Fruit fly (Drosophila melanogaster) whole organism, prepupa: Measurements from ENCODE around the gene et.

ENCODE experiments used
- Blimp-1 ChIP-seq: fragments of 200-800 bp; sonication (Bioruptor generic); optimal IDR thresholded peaks from 3 replicates; lab custom pipeline; 2017; ENCODE audit warnings: missing biosample characterization, missing genetic modification characterization, mild to moderate bottlenecking, moderate library complexity, missing genetic modification reagents
- CG10631 ChIP-seq: fragments of 200-800 bp; sonication (Bioruptor generic); optimal IDR thresholded peaks from 2 replicates; lab custom pipeline; 2016; ENCODE audit warnings: missing biosample characterization, missing genetic modification characterization
- CG10669 ChIP-seq: fragments of 200-800 bp; sonication (Bioruptor generic); optimal IDR thresholded peaks from 3 replicates; lab custom pipeline; 2018; ENCODE audit warnings: missing biosample characterization, mild to moderate bottlenecking, missing genetic modification characterization, moderate library complexity
- CG11294 ChIP-seq: fragments of 200-800 bp; sonication (Bioruptor generic); IDR thresholded peaks from 2 replicates; pipeline ENCODE4 v1.3.6; 2022; ENCODE audit warnings: missing biosample characterization, missing genetic modification characterization
- CG11762 ChIP-seq: fragments of 200-800 bp; sonication (Bioruptor generic); optimal IDR thresholded peaks from 3 replicates; lab custom pipeline; 2016; ENCODE audit warnings: missing biosample characterization, missing genetic modification characterization; ENCODE audit not compliant: insufficient read depth
- CG15336 ChIP-seq: fragments of 200-800 bp; sonication (Bioruptor generic); IDR thresholded peaks from 2 replicates; pipeline ENCODE4 v1.3.6; 2022; ENCODE audit warnings: missing biosample characterization, missing genetic modification characterization
- CG16779 ChIP-seq: fragments of 200-800 bp; sonication (Bioruptor generic); optimal IDR thresholded peaks from 3 replicates; lab custom pipeline; 2017; ENCODE audit warnings: missing biosample characterization, mild to moderate bottlenecking, missing genetic modification characterization
- CG3032 ChIP-seq: fragments of 200-800 bp; optimal IDR thresholded peaks from 2 replicates; lab custom pipeline; 2019; ENCODE audit warnings: missing biosample characterization, mild to moderate bottlenecking, missing genetic modification characterization, moderate library complexity
- CG31627 ChIP-seq: fragments of 200-800 bp; sonication (Bioruptor generic); optimal IDR thresholded peaks from 3 replicates; lab custom pipeline; 2016; ENCODE audit warnings: missing biosample characterization, missing genetic modification characterization
- CG32006 ChIP-seq: fragments of 200-800 bp; sonication (Bioruptor generic); optimal IDR thresholded peaks from 3 replicates; lab custom pipeline; 2017; ENCODE audit warnings: missing biosample characterization, mild to moderate bottlenecking, missing genetic modification characterization
- CG34406 ChIP-seq: fragments of 200-800 bp; sonication (Bioruptor generic); optimal IDR thresholded peaks from 3 replicates; lab custom pipeline; 2016; ENCODE audit warnings: missing biosample characterization, missing genetic modification characterization
- CG3919 ChIP-seq: fragments of 200-800 bp; sonication (Bioruptor generic); optimal IDR thresholded peaks from 3 replicates; lab custom pipeline; 2016; ENCODE audit warnings: missing biosample characterization, missing genetic modification characterization
- CG6163 ChIP-seq: fragments of 200-800 bp; sonication (Bioruptor generic); IDR thresholded peaks from 3 replicates; pipeline ENCODE4 v1.3.6; 2022; ENCODE audit warnings: missing biosample characterization, missing genetic modification characterization
- CG6276 ChIP-seq: fragments of 200-800 bp; sonication (Bioruptor generic); optimal IDR thresholded peaks from 2 replicates; lab custom pipeline; 2017; ENCODE audit warnings: missing biosample characterization, mild to moderate bottlenecking, missing genetic modification characterization
- CG6854 ChIP-seq: fragments of 200-800 bp; sonication (Bioruptor generic); optimal IDR thresholded peaks from 2 replicates; lab custom pipeline; 2017; ENCODE audit warnings: missing biosample characterization, mild to moderate bottlenecking, missing genetic modification characterization
- CG7368 ChIP-seq: fragments of 200-800 bp; sonication (Bioruptor generic); optimal IDR thresholded peaks from 3 replicates; lab custom pipeline; 2016; ENCODE audit warnings: missing biosample characterization, missing genetic modification characterization
- CG8119 ChIP-seq: fragments of 200-800 bp; sonication (Bioruptor generic); IDR thresholded peaks from 3 replicates; pipeline ENCODE4 v1.3.6; 2022; ENCODE audit warnings: missing biosample characterization, missing genetic modification characterization
- CG8632 ChIP-seq: fragments of 200-800 bp; sonication (Bioruptor generic); optimal IDR thresholded peaks from 3 replicates; lab custom pipeline; 2016; ENCODE audit warnings: missing biosample characterization, missing genetic modification characterization
- CG9139 ChIP-seq: fragments of 200-800 bp; sonication (Bioruptor generic); optimal IDR thresholded peaks from 3 replicates; lab custom pipeline; 2017; ENCODE audit warnings: missing biosample characterization, mild to moderate bottlenecking, missing genetic modification characterization
- Eip75B ChIP-seq: fragments of 200-800 bp; sonication (Bioruptor generic); optimal IDR thresholded peaks from 3 replicates; lab custom pipeline; 2016; ENCODE audit warnings: missing biosample characterization, missing genetic modification characterization
- Eip78C ChIP-seq: fragments of 200-800 bp; sonication (Bioruptor generic); peaks from one replicate; lab custom pipeline; 2016; ENCODE audit warnings: missing biosample characterization, missing genetic modification characterization
- Eip93F ChIP-seq: fragments of 200-800 bp; sonication (Bioruptor generic); optimal IDR thresholded peaks from 2 replicates; lab custom pipeline; 2016; ENCODE audit warnings: missing biosample characterization, mild to moderate bottlenecking, missing genetic modification characterization
- Ets21C ChIP-seq: fragments of 200-800 bp; sonication (Bioruptor generic); optimal IDR thresholded peaks from 3 replicates; lab custom pipeline; 2016; ENCODE audit warnings: missing biosample characterization, missing genetic modification characterization
- Ets96B ChIP-seq: fragments of 200-800 bp; optimal IDR thresholded peaks from 2 replicates; lab custom pipeline; 2019; ENCODE audit warnings: missing biosample characterization, mild to moderate bottlenecking, missing genetic modification characterization, moderate library complexity
- Hr38 ChIP-seq: sonication (Bioruptor generic); optimal IDR thresholded peaks from 2 replicates; lab custom pipeline; 2016; ENCODE audit warnings: missing biosample characterization, missing genetic modification characterization
- Hr39 ChIP-seq: fragments of 200-800 bp; sonication (Bioruptor generic); optimal IDR thresholded peaks from 2 replicates; lab custom pipeline; 2016; ENCODE audit warnings: missing biosample characterization, missing genetic modification characterization
- Lpt ChIP-seq: fragments of 200-800 bp; sonication (Bioruptor generic); optimal IDR thresholded peaks from 3 replicates; lab custom pipeline; 2016; ENCODE audit warnings: missing biosample characterization, missing genetic modification characterization
- Met ChIP-seq: fragments of 200-800 bp; sonication (Bioruptor generic); optimal IDR thresholded peaks from 3 replicates; lab custom pipeline; 2016; ENCODE audit warnings: missing biosample characterization, missing genetic modification characterization
- OdsH ChIP-seq: fragments of 200-800 bp; sonication (Bioruptor generic); optimal IDR thresholded peaks from 3 replicates; lab custom pipeline; 2016; ENCODE audit warnings: missing biosample characterization, missing genetic modification characterization
- Smox ChIP-seq: fragments of 200-800 bp; sonication (Bioruptor generic); optimal IDR thresholded peaks from 3 replicates; lab custom pipeline; 2016; ENCODE audit warnings: missing biosample characterization, missing genetic modification characterization
- achi ChIP-seq: fragments of 200-800 bp; sonication (Bioruptor generic); optimal IDR thresholded peaks from 3 replicates; lab custom pipeline; 2016; ENCODE audit warnings: missing biosample characterization, missing genetic modification characterization
- acj6 ChIP-seq: fragments of 200-800 bp; sonication (Bioruptor generic); optimal IDR thresholded peaks from 3 replicates; lab custom pipeline; 2016; ENCODE audit warnings: missing biosample characterization, missing genetic modification characterization
- cyc ChIP-seq: fragments of 200-800 bp; sonication (Bioruptor generic); optimal IDR thresholded peaks from 3 replicates; lab custom pipeline; 2016; ENCODE audit warnings: missing biosample characterization, missing genetic modification characterization
- dac ChIP-seq: fragments of 200-800 bp; sonication (Bioruptor generic); optimal IDR thresholded peaks from 2 replicates; lab custom pipeline; 2017; ENCODE audit warnings: missing biosample characterization, mild to moderate bottlenecking, missing genetic modification characterization
- dsx ChIP-seq: fragments of 200-800 bp; optimal IDR thresholded peaks from 3 replicates; lab custom pipeline; 2019; ENCODE audit warnings: missing biosample characterization, mild to moderate bottlenecking, missing genetic modification characterization, moderate library complexity; ENCODE audit not compliant: poor library complexity, severe bottlenecking
- eg ChIP-seq: fragments of 200-800 bp; sonication (Bioruptor generic); IDR thresholded peaks from 3 replicates; pipeline ENCODE4 v1.3.6; 2022; ENCODE audit warnings: missing biosample characterization, missing genetic modification characterization
- fkh ChIP-seq: fragments of 200-800 bp; sonication (Bioruptor generic); optimal IDR thresholded peaks from 3 replicates; lab custom pipeline; 2017; ENCODE audit warnings: missing biosample characterization, mild to moderate bottlenecking, missing genetic modification characterization, moderate library complexity
- lz ChIP-seq: fragments of 200-800 bp; sonication (Bioruptor generic); optimal IDR thresholded peaks from 3 replicates; lab custom pipeline; 2016; ENCODE audit warnings: missing biosample characterization, missing genetic modification characterization
- salr ChIP-seq, 2 experiments: fragments of 200-800 bp; sonication (Bioruptor generic); optimal IDR thresholded peaks; 3 replicates each; lab custom pipeline; 2016 to 2018; ENCODE audit warnings: missing biosample characterization in 2 of 2, missing genetic modification characterization in 2 of 2, mild to moderate bottlenecking in 1 of 2
- spab ChIP-seq: fragments of 200-800 bp; sonication (Bioruptor generic); optimal IDR thresholded peaks from 2 replicates; lab custom pipeline; 2017; ENCODE audit warnings: missing biosample characterization, mild to moderate bottlenecking, missing genetic modification characterization, missing genetic modification reagents
- ss ChIP-seq, 2 experiments: fragments of 200-800 bp; sonication (Bioruptor generic); optimal IDR thresholded peaks; 2 replicates in 1 of 2; 3 replicates in 1 of 2; lab custom pipeline; 2017 to 2018; ENCODE audit warnings: mild to moderate bottlenecking in 2 of 2, missing biosample characterization in 2 of 2, missing genetic modification characterization in 2 of 2, moderate library complexity in 1 of 2
- topi ChIP-seq: fragments of 200-800 bp; sonication (Bioruptor generic); optimal IDR thresholded peaks from 3 replicates; lab custom pipeline; 2016; ENCODE audit warnings: missing biosample characterization, missing genetic modification characterization
- vri ChIP-seq: fragments of 200-800 bp; sonication (Bioruptor generic); optimal IDR thresholded peaks from 3 replicates; lab custom pipeline; 2016; ENCODE audit warnings: missing biosample characterization, mild to moderate bottlenecking, missing genetic modification characterization

Gene et

DNA sequence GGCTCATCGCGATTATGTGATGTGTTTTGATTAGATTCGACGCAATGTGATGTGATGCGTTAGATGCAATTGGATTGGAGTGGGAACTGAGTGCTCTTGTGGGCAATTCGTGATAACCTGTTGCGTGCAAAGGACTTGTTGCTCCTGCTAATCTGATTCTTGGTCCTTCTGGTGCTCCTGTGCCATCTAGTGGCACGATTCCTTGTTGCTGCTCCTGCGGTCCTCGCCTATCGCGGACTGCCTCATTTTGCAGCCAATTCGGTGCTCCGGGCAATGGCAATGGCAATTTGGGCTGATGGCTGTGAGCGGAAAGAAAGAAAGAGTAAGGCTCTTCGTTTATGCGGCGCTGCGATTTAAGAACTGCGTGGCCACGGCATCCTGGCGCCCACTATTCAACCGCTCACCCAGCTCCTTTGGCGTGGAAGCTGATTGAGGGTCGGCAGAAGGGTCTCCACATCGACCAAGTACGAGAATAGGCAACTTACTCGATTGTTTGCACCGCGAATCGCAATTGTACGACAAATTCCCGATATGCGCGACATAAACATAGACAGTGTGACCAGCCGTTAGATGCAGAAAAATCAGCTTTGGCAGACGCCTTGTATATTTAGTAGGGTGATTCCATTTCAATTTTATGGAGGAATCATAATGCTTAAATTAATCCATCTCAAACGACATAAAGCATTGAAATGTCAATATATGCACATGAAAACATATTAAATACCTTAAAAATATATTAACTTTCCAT lies 17.4 kb upstream of the et start, which contains the start of gene Mer (continued):
- peak; percentile 18 for TF ChIP-seq Met
- peak; percentile 67 for TF ChIP-seq Blimp-1 (GFP tag; lab: Kevin White, UChicago)
- peak; percentile 84 for TF ChIP-seq OdsH
- peak; percentile 80 for TF ChIP-seq Smox (GFP tag; lab: Kevin White, UChicago)
- TF ChIP-seq CG31627 (GFP tag; lab: Kevin White, UChicago), result peak; percentile 88
- TF ChIP-seq CG8632 (GFP tag; lab: Kevin White, UChicago), result peak; percentile 80
- TF ChIP-seq ss (GFP tag; optimal IDR thresholded peaks at IDR 0.05; lab: Kevin White, UChicago), result peak; percentile 81 to 85
- peak; percentile 78 for TF ChIP-seq CG34406 (GFP tag; lab: Kevin White, UChicago)
- TF ChIP-seq spab (GFP tag; lab: Kevin White, UChicago), result peak; percentile 65
- TF ChIP-seq vri (GFP tag; lab: Kevin White, UChicago), result no peak
- peak; percentile 83 for TF ChIP-seq cyc (GFP tag; lab: Kevin White, UChicago)
- peak; percentile 86 for TF ChIP-seq CG8119 (GFP tag; lab: Robert Waterston, UW)
- peak in 1 of 2 experiments; percentile 72 for TF ChIP-seq salr (GFP tag; optimal IDR thresholded peaks at IDR 0.05; lab: Kevin White, UChicago)
- TF ChIP-seq CG6854, result peak; percentile 83
- TF ChIP-seq fkh (GFP tag; lab: Kevin White, UChicago), result no peak
- TF ChIP-seq dac (GFP tag; lab: Kevin White, UChicago), result peak; percentile 79
- peak; percentile 83 for TF ChIP-seq achi (GFP tag; lab: Kevin White, UChicago)
- TF ChIP-seq Lpt, result peak; percentile 84
- peak; percentile 92 for TF ChIP-seq lz
- TF ChIP-seq CG3032, result peak; percentile 82
- peak; percentile 62 for TF ChIP-seq Eip93F (GFP tag; lab: Kevin White, UChicago)
- TF ChIP-seq, all 60 proteins: peak for 53

DNA sequence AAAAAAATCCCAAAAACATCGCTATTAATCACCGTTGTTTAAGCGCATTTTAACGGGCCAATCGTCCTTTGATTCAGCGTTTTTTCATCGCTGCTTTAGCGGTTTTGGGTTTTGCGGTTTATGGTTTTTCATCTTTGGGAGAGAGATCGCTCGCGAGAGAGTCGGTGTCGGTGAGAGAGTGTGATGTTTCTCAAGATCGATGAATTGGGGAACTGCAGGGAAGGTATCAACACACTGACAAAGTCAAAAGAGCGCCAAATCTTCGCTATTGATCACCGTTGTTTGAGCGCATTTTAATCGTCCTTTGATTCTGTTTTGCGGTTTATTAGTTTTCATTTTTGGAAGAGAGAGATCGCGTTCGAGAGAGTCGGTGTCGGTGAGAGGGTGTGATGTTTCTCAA lies 14.4 kb upstream of the et start:
- TF ChIP-seq Hr39, result no peak
- no peak for TF ChIP-seq Ets21C (GFP tag; lab: Kevin White, UChicago)
- no peak for TF ChIP-seq CG8632 (GFP tag; lab: Kevin White, UChicago)
- TF ChIP-seq Lpt, result no peak
- TF ChIP-seq ss (GFP tag; optimal IDR thresholded peaks at IDR 0.05; lab: Kevin White, UChicago), result no peak
- no peak for TF ChIP-seq CG6163 (GFP tag; lab: Robert Waterston, UW)
- no peak for TF ChIP-seq dsx (GFP tag; lab: Kevin White, UChicago)
- no peak for TF ChIP-seq CG11294 (GFP tag; lab: Robert Waterston, UW)
- no peak for TF ChIP-seq eg (GFP tag; lab: Robert Waterston, UW)
- TF ChIP-seq CG7368 (GFP tag; lab: Kevin White, UChicago), result no peak
- no peak for TF ChIP-seq CG11762 (GFP tag; lab: Kevin White, UChicago)
- no peak for TF ChIP-seq salr (GFP tag; optimal IDR thresholded peaks at IDR 0.05; lab: Kevin White, UChicago)
- TF ChIP-seq Eip78C (GFP tag; lab: Kevin White, UChicago), result no peak
- no peak for TF ChIP-seq acj6 (GFP tag; lab: Kevin White, UChicago)
- no peak for TF ChIP-seq CG3919 (GFP tag; lab: Kevin White, UChicago)
- TF ChIP-seq Eip75B (GFP tag; lab: Kevin White, UChicago), result no peak
- TF ChIP-seq CG6276, result no peak
- TF ChIP-seq, all 60 proteins: peak for 0

DNA sequence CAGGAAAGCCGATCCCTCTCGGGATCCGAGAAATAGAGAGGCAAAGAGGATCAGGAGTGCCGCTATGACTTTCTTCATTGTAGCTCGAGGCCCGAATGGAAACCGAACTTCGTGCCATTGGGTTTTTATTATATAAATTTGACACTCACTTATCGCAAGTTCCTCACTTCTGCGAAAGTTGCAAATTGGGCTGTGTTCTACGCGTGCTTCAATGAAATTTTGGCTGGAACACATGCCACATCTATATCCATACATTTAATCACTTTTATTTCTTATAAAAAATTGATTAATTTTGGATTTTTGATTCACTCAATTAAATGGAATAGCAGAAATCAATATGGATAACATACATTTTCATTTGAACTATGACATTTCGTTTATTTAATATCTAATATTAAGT lies 13.2 kb upstream of the et start, which contains the start of gene CG14227:
Gene CG14227, minus strand, starts transcription at position 101 of the 400 bp plus-strand sequence.
- no peak for TF ChIP-seq CG6163 (GFP tag; lab: Robert Waterston, UW)
- TF ChIP-seq CG3032, result no peak
- TF ChIP-seq Eip75B (GFP tag; lab: Kevin White, UChicago), result no peak
- TF ChIP-seq spab (GFP tag; lab: Kevin White, UChicago), result no peak
- no peak for TF ChIP-seq CG9139 (GFP tag; lab: Kevin White, UChicago)
- TF ChIP-seq CG16779 (tag; lab: Kevin White, UChicago), result no peak
- TF ChIP-seq Hr38 (GFP tag; lab: Kevin White, UChicago), result no peak
- no peak for TF ChIP-seq CG10669 (GFP tag; lab: Kevin White, UChicago)
- TF ChIP-seq Ets96B, result no peak
- TF ChIP-seq CG32006 (GFP tag; lab: Kevin White, UChicago), result no peak
- TF ChIP-seq CG15336 (GFP tag; lab: Robert Waterston, UW), result no peak
- TF ChIP-seq topi (GFP tag; lab: Kevin White, UChicago), result no peak
- no peak for TF ChIP-seq CG6276
- TF ChIP-seq CG34406 (GFP tag; lab: Kevin White, UChicago), result no peak
- no peak for TF ChIP-seq Met
- TF ChIP-seq CG10631, result no peak
- TF ChIP-seq Blimp-1 (GFP tag; lab: Kevin White, UChicago), result no peak
